Fruit fly (Drosophila melanogaster): ENCODE data around the gene kraken.
A peak's percentile ranks its signal among the peaks of the same experiment; 100 is the strongest.

dm6 chr2L:843301-843700 lies 9.3 kb upstream of the kraken start:
- TF ChIP-seq Clk (GFP tag; optimal IDR thresholded peaks at IDR 0.05): no peak
- TF ChIP-seq kay (GFP tag; ENCODE audit: borderline replicate concordance): no peak
- no peak for TF ChIP-seq CG5204 (GFP tag; optimal IDR thresholded peaks at IDR 0.05)
- peak; percentile 15 for TF ChIP-seq Crg-1 (GFP tag; optimal IDR thresholded peaks at IDR 0.05)
- no peak for TF ChIP-seq cnc (optimal IDR thresholded peaks at IDR 0.05)
- no peak for TF ChIP-seq tj (GFP tag; optimal IDR thresholded peaks at IDR 0.05)
- no peak for TF ChIP-seq CG14711 (tag; optimal IDR thresholded peaks at IDR 0.05)
- TF ChIP-seq Mnt (GFP tag; optimal IDR thresholded peaks at IDR 0.05): no peak

Measured in whole organism, adult.